Fruit fly (Drosophila melanogaster) Kc167 (cell line): ENCODE measurements around the gene msl-3.

Experiments used
- Myc ChIP-seq: fragments of >200 bp; optimal IDR thresholded peaks from 2 replicates; lab custom pipeline; 2017; ENCODE audit warnings: missing external identifiers
- Sin3A ChIP-seq: fragments of >200 bp; optimal IDR thresholded peaks from 2 replicates; lab custom pipeline; 2018; ENCODE audit warnings: missing external identifiers
- psq ChIP-seq: fragments of >200 bp; optimal IDR thresholded peaks from 2 replicates; lab custom pipeline; 2017; ENCODE audit warnings: missing external identifiers
- ttk ChIP-seq: sonication (Bioruptor generic); optimal IDR thresholded peaks from 2 replicates; lab custom pipeline; 2017; ENCODE audit warnings: missing external identifiers

dm6 chr3L:7128214-7129008 lies 3.1 kb upstream of the msl-3 start, which contains the start of the genes Acbp4 and Acbp6:
- TF ChIP-seq psq (lab: Kevin White, UChicago) (no peak), ttk (no peak), Sin3A (lab: Kevin White, UChicago) (no peak), Myc (lab: Kevin White, UChicago) (no peak)
